Fruit fly (Drosophila melanogaster): ENCODE results near the gene Nemp.

Gene Nemp

DNA sequence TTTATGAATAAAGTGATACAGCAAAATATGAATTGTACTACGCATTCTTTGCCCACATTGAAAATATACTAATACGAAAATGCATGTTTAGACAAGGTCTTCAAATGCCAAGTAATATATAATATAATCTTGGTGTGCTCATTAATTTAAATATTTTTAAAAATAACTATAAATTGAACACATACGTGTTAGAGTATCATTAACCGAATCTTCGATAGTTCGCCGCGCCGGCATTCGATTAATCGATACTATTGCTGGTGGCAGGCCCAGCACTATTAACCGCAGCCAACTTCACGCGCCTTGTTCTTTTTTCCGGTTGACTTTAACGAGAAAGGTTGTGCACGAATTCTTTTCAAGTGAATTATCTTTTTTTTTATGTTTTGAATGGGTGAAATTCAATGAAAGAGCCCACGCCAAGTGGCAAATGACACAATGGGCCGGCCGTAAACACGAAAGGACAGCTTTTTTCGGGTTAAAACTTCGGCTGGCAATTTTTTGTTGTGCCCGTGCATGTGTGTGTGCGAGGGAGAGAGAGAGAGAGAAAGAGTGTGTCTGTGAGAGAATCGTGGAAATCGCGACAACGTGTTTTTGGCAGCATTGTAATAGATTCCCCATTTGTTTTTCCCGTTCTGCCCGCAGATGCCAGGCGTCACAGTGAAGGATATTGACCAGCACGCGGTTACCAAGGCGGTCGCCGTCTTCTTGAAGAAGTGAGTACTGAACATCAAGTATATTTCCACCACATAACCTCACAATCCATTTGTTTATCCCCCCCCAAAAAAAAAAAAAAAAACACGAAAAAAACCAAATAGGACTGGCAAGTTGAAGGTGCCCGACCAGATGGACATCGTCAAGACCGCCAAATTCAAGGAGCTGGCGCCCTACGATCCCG lies 17.0 kb downstream of the Nemp start, which contains the start of gene RpS19a (continued):
- TF ChIP-seq CG16815 (GFP tag; optimal IDR thresholded peaks at IDR 0.05) (peak; percentile 1), cad (GFP tag; optimal IDR thresholded peaks at IDR 0.05) (no peak), h (optimal IDR thresholded peaks at IDR 0.05) (no peak), Pdp1 (GFP tag; optimal IDR thresholded peaks at IDR 0.05) (peak; percentile 7 to 34), CG1529 (GFP tag; optimal IDR thresholded peaks at IDR 0.05) (peak; percentile 81), sim (GFP tag; IDR thresholded peaks at IDR 0.05) (peak; percentile 79), Aef1 (GFP tag; IDR thresholded peaks at IDR 0.05) (peak; percentile 64), CG31441 (GFP tag; IDR thresholded peaks at IDR 0.05) (peak; percentile 77), Hmr (GFP tag; optimal IDR thresholded peaks at IDR 0.05) (peak; percentile 88), CG10366 (GFP tag; IDR thresholded peaks at IDR 0.05) (peak; percentile 70), Dip3 (GFP tag; optimal IDR thresholded peaks at IDR 0.05) (peak; percentile 17), ham (GFP tag; IDR thresholded peaks at IDR 0.05) (peak; percentile 57; the same call in 1 of the 2 replicates), Hand (GFP tag; optimal IDR thresholded peaks at IDR 0.05) (peak; percentile 88), CG6854 (GFP tag; optimal IDR thresholded peaks at IDR 0.05) (peak; percentile 80), kni (GFP tag; optimal IDR thresholded peaks at IDR 0.05) (peak; percentile 85), zfh1 (GFP tag; IDR thresholded peaks at IDR 0.05) (peak; percentile 83), CG17385 (GFP tag; optimal IDR thresholded peaks at IDR 0.05) (peak; percentile 85), CG9215 (GFP tag; IDR thresholded peaks at IDR 0.05) (no peak), CG30403 (GFP tag; optimal IDR thresholded peaks at IDR 0.05) (peak; percentile 50), CG16779 (GFP tag; IDR thresholded peaks at IDR 0.05) (0 out of 2 replicates have a peak, but pooled peaks have one; percentile 66), NK7.1 (GFP tag; optimal IDR thresholded peaks at IDR 0.05) (peak; percentile 48), CG12769 (tag; optimal IDR thresholded peaks at IDR 0.05) (peak; percentile 53), TFAM (GFP tag; optimal IDR thresholded peaks at IDR 0.05) (no peak), CG11723 (GFP tag; optimal IDR thresholded peaks at IDR 0.05) (peak; percentile 68), CG8388 (GFP tag; optimal IDR thresholded peaks at IDR 0.05) (peak; percentile 49), CG9437 (GFP tag; optimal IDR thresholded peaks at IDR 0.05) (peak; percentile 74), zen2 (GFP tag; IDR thresholded peaks at IDR 0.05; ENCODE audit: partially characterized antibody) (no peak; the same call in 2 of the 3 replicates), p53 (GFP tag; optimal IDR thresholded peaks at IDR 0.05) (no peak), nerfin-1 (tag; optimal IDR thresholded peaks at IDR 0.05) (peak; percentile 76), CG14667 (GFP tag; IDR thresholded peaks at IDR 0.05) (no peak; the same call in 1 of the 2 replicates), Dref (GFP tag; IDR thresholded peaks at IDR 0.05) (peak; percentile 75), ash1 (GFP tag; optimal IDR thresholded peaks at IDR 0.05) (peak; percentile 86), bigmax (GFP tag; optimal IDR thresholded peaks at IDR 0.05) (peak; percentile 87), CG4360 (GFP tag; IDR thresholded peaks at IDR 0.05) (peak; percentile 33; the same call in 1 of the 2 replicates), CG1832 (GFP tag; optimal IDR thresholded peaks at IDR 0.05) (peak; percentile 53), gem (tag; optimal IDR thresholded peaks at IDR 0.05) (peak; percentile 58), prd (optimal IDR thresholded peaks at IDR 0.05) (no peak), prd (GFP tag; IDR thresholded peaks at IDR 0.05) (peak; percentile 47; the same call in 2 of the 3 replicates), CG17612 (GFP tag; IDR thresholded peaks at IDR 0.05) (peak; percentile 27; the same call in 1 of the 2 replicates), dmrt11E (tag; optimal IDR thresholded peaks at IDR 0.05) (peak; percentile 61), gcm2 (GFP tag; optimal IDR thresholded peaks at IDR 0.05) (peak; percentile 36), Sry-β (GFP tag; optimal IDR thresholded peaks at IDR 0.05) (peak; percentile 44), klu (GFP tag; IDR thresholded peaks at IDR 0.05) (0 out of 2 replicates have a peak, but pooled peaks have one; percentile 33), Doc3 (GFP tag; IDR thresholded peaks at IDR 0.05; ENCODE audit: partially characterized antibody) (no peak), CG14965 (GFP tag; optimal IDR thresholded peaks at IDR 0.05; ENCODE audit: borderline replicate concordance) (no peak), Ets65A (GFP tag) (peak; percentile 53), pum (GFP tag; optimal IDR thresholded peaks at IDR 0.05) (no peak), toy (GFP tag; IDR thresholded peaks at IDR 0.05) (peak; percentile 26; the same call in 1 of the 2 replicates), Myb (GFP tag; optimal IDR thresholded peaks at IDR 0.05) (peak; percentile 5)

Data from whole organism, embryonic.